Worm (Caenorhabditis elegans): ENCODE results near the gene ZK1240.9.

ZK1240.9 gene

ce11 chrII:2353012-2353411 is 35.0 kb downstream of the ZK1240.9 start, which contains the start of gene F43C11.3:
TSS of gene F43C11.3 (plus strand) at chrII:2353312.
- TF ChIP-seq hlh-15 (tag; optimal IDR thresholded peaks at IDR 0.05) (no peak), tbx-7 (tag; optimal IDR thresholded peaks at IDR 0.05) (no peak), ceh-45 (GFP tag; IDR thresholded peaks at IDR 0.05) (no peak), rnt-1 (tag; optimal IDR thresholded peaks at IDR 0.05) (no peak), hlh-8 (tag; optimal IDR thresholded peaks at IDR 0.05) (no peak), dve-1 (tag; optimal IDR thresholded peaks at IDR 0.05) (no peak), gmeb-2 (tag; optimal IDR thresholded peaks at IDR 0.05) (no peak), sdc-2 (tag; optimal IDR thresholded peaks at IDR 0.05) (no peak)

ce11 chrII:2354476-2354875 is 36.5 kb downstream of the ZK1240.9 start, which contains the start of gene F43C11.2:
TSS of gene F43C11.2 (plus strand) at chrII:2354776.
- TF ChIP-seq sdc-2 (tag; optimal IDR thresholded peaks at IDR 0.05) (no peak), pha-4 (tag; optimal IDR thresholded peaks at IDR 0.05) (no peak), pax-1 (tag; optimal IDR thresholded peaks at IDR 0.05) (no peak), odd-2 (tag; optimal IDR thresholded peaks at IDR 0.05) (no peak), zip-5 (tag; optimal IDR thresholded peaks at IDR 0.05) (no peak)

- TF ChIP-seq ceh-22 (tag; optimal IDR thresholded peaks at IDR 0.05) (no peak), ttx-3 (tag; optimal IDR thresholded peaks at IDR 0.05) (no peak), ceh-48 (tag; optimal IDR thresholded peaks at IDR 0.05) (no peak)
Measured at ce11 chrII:2356795-2357194, 38.8 kb downstream of the ZK1240.9 start, which contains the start of gene F43C11.1. TSS of gene F43C11.1 (plus strand) at chrII:2357095.

- TF ChIP-seq ceh-48 (tag; optimal IDR thresholded peaks at IDR 0.05), result no peak
- no peak for TF ChIP-seq ceh-45 (GFP tag; IDR thresholded peaks at IDR 0.05)
- no peak for TF ChIP-seq madf-2 (tag; optimal IDR thresholded peaks at IDR 0.05)
- TF ChIP-seq dve-1 (tag; optimal IDR thresholded peaks at IDR 0.05), result no peak
- no peak for TF ChIP-seq pros-1 (tag; optimal IDR thresholded peaks at IDR 0.05)
- no peak for TF ChIP-seq ttx-3 (tag; optimal IDR thresholded peaks at IDR 0.05)
- TF ChIP-seq pha-4 (tag; optimal IDR thresholded peaks at IDR 0.05), result no peak
- TF ChIP-seq ceh-31 (tag; optimal IDR thresholded peaks at IDR 0.05), result no peak
- no peak for TF ChIP-seq npax-4 (tag; optimal IDR thresholded peaks at IDR 0.05)
Measured at ce11 chrII:2359965-2360364, 42.0 kb downstream of the ZK1240.9 start, which contains the start of gene F43C11.16. TSS of gene F43C11.16 (minus strand) at chrII:2360065.

- TF ChIP-seq ceh-45 (GFP tag; IDR thresholded peaks at IDR 0.05) (no peak), pax-1 (tag; optimal IDR thresholded peaks at IDR 0.05) (no peak), ceh-34 (tag; optimal IDR thresholded peaks at IDR 0.05) (no peak), pros-1 (tag; optimal IDR thresholded peaks at IDR 0.05) (no peak), hlh-15 (tag; optimal IDR thresholded peaks at IDR 0.05) (no peak), unc-42 (tag; optimal IDR thresholded peaks at IDR 0.05) (no peak), dve-1 (tag; optimal IDR thresholded peaks at IDR 0.05) (no peak)
Measured at ce11 chrII:2363673-2364072, 45.7 kb downstream of the ZK1240.9 start, which contains the start of gene F43C11.11. TSS of gene F43C11.11 (minus strand) at chrII:2363773.

DNA sequence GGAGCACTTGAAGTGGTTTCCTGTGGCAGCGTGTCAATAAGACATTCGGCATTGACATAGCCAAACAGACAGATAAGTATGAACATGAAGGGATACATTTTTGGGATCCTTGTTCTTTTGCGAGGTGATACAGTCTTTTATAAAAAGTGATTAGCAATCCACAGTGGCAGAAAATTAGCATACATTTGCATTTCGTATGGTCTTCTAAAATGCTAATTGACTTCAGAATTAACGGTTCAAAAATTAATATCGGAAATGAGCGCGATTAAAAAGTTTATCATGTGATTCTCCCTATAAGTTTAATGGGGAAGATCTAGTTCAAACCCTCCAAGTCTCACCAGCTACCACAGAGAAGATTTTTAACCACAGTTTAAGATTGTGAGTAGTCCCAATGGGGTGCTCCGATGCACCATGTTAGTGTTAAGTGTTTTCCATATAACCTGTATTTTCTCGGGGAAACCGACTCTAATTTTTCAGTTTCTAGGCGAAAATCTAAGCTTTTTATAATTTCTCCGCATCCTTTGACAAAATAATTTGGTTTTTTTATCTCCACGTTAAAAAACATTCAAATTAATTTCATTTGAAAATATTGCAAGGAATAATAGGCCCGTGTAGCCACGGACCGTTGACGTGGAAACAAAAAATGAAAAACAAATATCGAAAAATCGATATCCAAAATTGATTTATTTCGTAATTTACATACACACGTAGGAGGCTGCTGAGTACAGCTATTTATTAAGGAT is 48.8 kb downstream of the ZK1240.9 start, which contains the start of the genes F43C11.12 and F16G10.5:
Gene F43C11.12 (minus strand): TSS at position 101 of the 743 bp plus-strand sequence.
Gene F16G10.5 (plus strand): TSS at position 693 of the 743 bp plus-strand sequence.
- no peak for TF ChIP-seq dve-1 (tag; optimal IDR thresholded peaks at IDR 0.05)
- TF ChIP-seq elt-2 (tag; optimal IDR thresholded peaks at IDR 0.05), result no peak
- no peak for TF ChIP-seq ahr-1 (tag; optimal IDR thresholded peaks at IDR 0.05)
- no peak for TF ChIP-seq ceh-45 (GFP tag; IDR thresholded peaks at IDR 0.05)
- no peak for TF ChIP-seq npax-4 (tag; optimal IDR thresholded peaks at IDR 0.05)
- TF ChIP-seq pros-1 (tag; optimal IDR thresholded peaks at IDR 0.05), result no peak
- no peak for TF ChIP-seq ceh-2 (tag; optimal IDR thresholded peaks at IDR 0.05)
- no peak for TF ChIP-seq K02D7.2 (tag; optimal IDR thresholded peaks at IDR 0.05)
- TF ChIP-seq hlh-13 (GFP tag; optimal IDR thresholded peaks at IDR 0.05), result no peak
- TF ChIP-seq Y22D7AL.16 (tag; optimal IDR thresholded peaks at IDR 0.05), result no peak
- TF ChIP-seq ceh-34 (tag; optimal IDR thresholded peaks at IDR 0.05), result no peak
- no peak for TF ChIP-seq ama-1 (optimal IDR thresholded peaks at IDR 0.05)
- no peak for TF ChIP-seq ceh-22 (tag; optimal IDR thresholded peaks at IDR 0.05)
- no peak for TF ChIP-seq odd-2 (tag; optimal IDR thresholded peaks at IDR 0.05)
- no peak for TF ChIP-seq ceh-19 (GFP tag; optimal IDR thresholded peaks at IDR 0.05)
- no peak for TF ChIP-seq ceh-6 (GFP tag; optimal IDR thresholded peaks at IDR 0.05)
- TF ChIP-seq tbx-7 (tag; optimal IDR thresholded peaks at IDR 0.05), result no peak
- TF ChIP-seq pha-4 (tag; optimal IDR thresholded peaks at IDR 0.05), result no peak
- TF ChIP-seq sox-4 (tag; optimal IDR thresholded peaks at IDR 0.05), result no peak
- TF ChIP-seq T23F11.4 (GFP tag; optimal IDR thresholded peaks at IDR 0.05), result no peak

All from whole organism, late embryonic.